Fruit fly (Drosophila melanogaster) whole organism, embryonic: ENCODE data around the gene Gr5a.
A peak's percentile ranks its signal among the peaks of the same experiment; 100 is the strongest.

ENCODE experiments used
- C15 ChIP-seq: fragments of 200-800 bp; sonication (Bioruptor generic); IDR thresholded peaks from 3 replicates; pipeline ENCODE4 v1.3.6; 2022; ENCODE audit warnings: missing biosample characterization, missing genetic modification characterization
- CG10267 ChIP-seq: fragments of 200-800 bp; sonication (Bioruptor generic); optimal IDR thresholded peaks from 2 replicates; lab custom pipeline; 2018; ENCODE audit warnings: missing biosample characterization, mild to moderate bottlenecking, missing genetic modification characterization, moderate library complexity
- CG10654 ChIP-seq: fragments of 200-800 bp; sonication (Bioruptor generic); optimal IDR thresholded peaks from 2 replicates; lab custom pipeline; 2016; ENCODE audit warnings: missing biosample characterization, missing genetic modification characterization
- CG10979 ChIP-seq: fragments of 200-800 bp; sonication (Bioruptor generic); optimal IDR thresholded peaks from 2 replicates; lab custom pipeline; 2018; ENCODE audit warnings: missing biosample characterization, mild to moderate bottlenecking, missing genetic modification characterization, moderate library complexity
- CG12104 ChIP-seq: fragments of 200-800 bp; sonication (Bioruptor generic); optimal IDR thresholded peaks from 3 replicates; lab custom pipeline; 2016; ENCODE audit warnings: missing biosample characterization, missing genetic modification characterization
- CG12299 ChIP-seq: fragments of 200-800 bp; sonication (Bioruptor generic); optimal IDR thresholded peaks from 2 replicates; lab custom pipeline; 2018; ENCODE audit warnings: missing biosample characterization, mild to moderate bottlenecking, missing genetic modification characterization
- CG14667 ChIP-seq: fragments of 200-800 bp; sonication (Bioruptor generic); IDR thresholded peaks from 2 replicates; pipeline ENCODE4 v1.3.6; 2022; ENCODE audit warnings: missing biosample characterization, missing genetic modification characterization
- CG14965 ChIP-seq: fragments of 200-800 bp; sonication (Bioruptor generic); optimal IDR thresholded peaks from 2 replicates; lab custom pipeline; 2016; ENCODE audit warnings: missing biosample characterization, missing genetic modification characterization, borderline replicate concordance
- CG15514 ChIP-seq: fragments of 200-800 bp; sonication (Bioruptor generic); optimal IDR thresholded peaks from 3 replicates; lab custom pipeline; 2017; ENCODE audit warnings: missing biosample characterization, missing genetic modification characterization, mild to moderate bottlenecking, moderate library complexity, missing genetic modification reagents
- CG17186 ChIP-seq: fragments of 200-800 bp; sonication (Bioruptor generic); optimal IDR thresholded peaks from 3 replicates; lab custom pipeline; 2017; ENCODE audit warnings: missing biosample characterization, missing genetic modification reagents, missing genetic modification characterization
- CG17385 ChIP-seq: fragments of 200-800 bp; sonication (Bioruptor generic); optimal IDR thresholded peaks from 3 replicates; lab custom pipeline; 2018; ENCODE audit warnings: missing biosample characterization, mild to moderate bottlenecking, missing genetic modification characterization
- CG18011 ChIP-seq: fragments of 200-800 bp; sonication (Bioruptor generic); optimal IDR thresholded peaks from 2 replicates; lab custom pipeline; 2017; ENCODE audit warnings: missing biosample characterization, missing genetic modification characterization, mild to moderate bottlenecking, moderate library complexity, missing genotype
- CG18619 ChIP-seq: fragments of 200-800 bp; sonication (Bioruptor generic); optimal IDR thresholded peaks from 3 replicates; lab custom pipeline; 2017; ENCODE audit warnings: missing biosample characterization, mild to moderate bottlenecking, missing genetic modification characterization
- CG2116 ChIP-seq: fragments of 200-800 bp; sonication (Bioruptor generic); optimal IDR thresholded peaks from 3 replicates; lab custom pipeline; 2018; ENCODE audit warnings: missing biosample characterization, mild to moderate bottlenecking, missing genetic modification characterization
- CG2199 ChIP-seq: fragments of 200-800 bp; sonication (Bioruptor generic); IDR thresholded peaks from 3 replicates; pipeline ENCODE4 v1.3.6; 2022; ENCODE audit warnings: missing biosample characterization, missing genetic modification characterization
- CG2202 ChIP-seq: fragments of 200-800 bp; sonication (Bioruptor generic); optimal IDR thresholded peaks from 2 replicates; lab custom pipeline; 2018; ENCODE audit warnings: missing biosample characterization, mild to moderate bottlenecking, missing genetic modification characterization
- CG6683 ChIP-seq: fragments of 200-800 bp; sonication (Bioruptor generic); optimal IDR thresholded peaks from 2 replicates; lab custom pipeline; 2017; ENCODE audit warnings: missing biosample characterization, mild to moderate bottlenecking, missing genetic modification characterization, missing genetic modification reagents
- CG7357 ChIP-seq: fragments of 200-800 bp; sonication (Bioruptor generic); IDR thresholded peaks from 3 replicates; pipeline ENCODE4 v1.3.6; 2022; ENCODE audit warnings: missing biosample characterization, missing genetic modification characterization
- CG7963 ChIP-seq: fragments of 200-800 bp; sonication (Bioruptor generic); IDR thresholded peaks from 3 replicates; pipeline ENCODE4 v1.3.6; 2022; ENCODE audit warnings: missing biosample characterization, missing genetic modification characterization; ENCODE audit not compliant: partially characterized antibody
- CG8478 ChIP-seq: fragments of >200 bp; optimal IDR thresholded peaks from 2 replicates; lab custom pipeline; 2018
- CG8924 ChIP-seq: fragments of 200-800 bp; optimal IDR thresholded peaks from 3 replicates; lab custom pipeline; 2019; ENCODE audit warnings: missing biosample characterization, mild to moderate bottlenecking, missing genetic modification characterization, moderate library complexity
- CG8944 ChIP-seq: fragments of 200-800 bp; sonication (Bioruptor generic); optimal IDR thresholded peaks from 3 replicates; lab custom pipeline; 2016; ENCODE audit warnings: missing biosample characterization, missing genetic modification characterization
- CG9727 ChIP-seq: fragments of 200-800 bp; sonication (Bioruptor generic); optimal IDR thresholded peaks from 3 replicates; lab custom pipeline; 2017; ENCODE audit warnings: missing biosample characterization, mild to moderate bottlenecking, missing genetic modification characterization
- CkIIα-i1 ChIP-seq: fragments of 200-800 bp; sonication (Bioruptor generic); IDR thresholded peaks from 2 replicates; pipeline ENCODE4 v1.3.6; 2022; ENCODE audit warnings: missing biosample characterization, missing genetic modification characterization
- CrebB ChIP-seq: fragments of 200-800 bp; sonication (Bioruptor generic); optimal IDR thresholded peaks from 3 replicates; lab custom pipeline; 2018; ENCODE audit warnings: missing biosample characterization, mild to moderate bottlenecking, missing genetic modification characterization
- Gug ChIP-seq: fragments of 200-800 bp; sonication (Bioruptor generic); IDR thresholded peaks from 4 replicates; pipeline ENCODE4 v1.3.6; 2022; ENCODE audit warnings: missing biosample characterization, missing genetic modification characterization
- Hand ChIP-seq: fragments of 200-800 bp; sonication (Bioruptor generic); optimal IDR thresholded peaks from 2 replicates; lab custom pipeline; 2017; ENCODE audit warnings: mild to moderate bottlenecking, missing biosample characterization, missing genetic modification reagents, missing genetic modification characterization
- Jarid2 ChIP-seq: fragments of 200-800 bp; sonication (Bioruptor generic); optimal IDR thresholded peaks from 3 replicates; lab custom pipeline; 2017; ENCODE audit warnings: mild to moderate bottlenecking, missing biosample characterization, missing genetic modification reagents, missing genetic modification characterization
- Lhr ChIP-seq: fragments of 200-800 bp; sonication (Bioruptor generic); optimal IDR thresholded peaks from 3 replicates; lab custom pipeline; 2017; ENCODE audit warnings: mild to moderate bottlenecking, missing biosample characterization, missing genetic modification reagents, missing genetic modification characterization
- Pdp1 ChIP-seq, 2 experiments: fragments of 200-800 bp; sonication (Bioruptor generic); optimal IDR thresholded peaks; 3 replicates each; lab custom pipeline; 2016; ENCODE audit warnings: missing biosample characterization in 2 of 2, missing genetic modification characterization in 2 of 2, mild to moderate bottlenecking in 1 of 2, moderate library complexity in 1 of 2
- Scr ChIP-seq: fragments of 200-800 bp; sonication (Bioruptor generic); IDR thresholded peaks from 2 replicates; pipeline ENCODE4 v1.3.6; 2022; ENCODE audit warnings: missing biosample characterization, missing genetic modification characterization; ENCODE audit not compliant: partially characterized antibody
- Taf1 ChIP-seq: fragments of 200-800 bp; sonication (Bioruptor generic); IDR thresholded peaks from 2 replicates; pipeline ENCODE4 v1.3.6; 2022; ENCODE audit warnings: missing biosample characterization, missing genetic modification characterization
- caup ChIP-seq: fragments of 200-800 bp; sonication (Bioruptor generic); optimal IDR thresholded peaks from 3 replicates; lab custom pipeline; 2017; ENCODE audit warnings: missing biosample characterization, mild to moderate bottlenecking, missing genetic modification characterization, moderate library complexity; ENCODE audit not compliant: severe bottlenecking
- da ChIP-seq: fragments of 200-800 bp; sonication (Bioruptor generic); optimal IDR thresholded peaks from 2 replicates; lab custom pipeline; 2016; ENCODE audit warnings: missing biosample characterization, missing genetic modification characterization
- dimm ChIP-seq: fragments of 200-800 bp; sonication (Bioruptor generic); IDR thresholded peaks from 2 replicates; pipeline ENCODE4 v1.3.6; 2022; ENCODE audit warnings: missing biosample characterization, missing genetic modification characterization
- gsb-n ChIP-seq: fragments of 200-800 bp; sonication (Bioruptor generic); optimal IDR thresholded peaks from 3 replicates; lab custom pipeline; 2018; ENCODE audit warnings: missing biosample characterization, mild to moderate bottlenecking, missing genetic modification characterization
- h ChIP-seq: fragments of >200 bp; optimal IDR thresholded peaks from 2 replicates; lab custom pipeline; 2017
- kah ChIP-seq: fragments of 200-800 bp; sonication (Bioruptor generic); optimal IDR thresholded peaks from 2 replicates; lab custom pipeline; 2018; ENCODE audit warnings: missing biosample characterization, mild to moderate bottlenecking, missing genetic modification characterization
- luna ChIP-seq: fragments of 200-800 bp; sonication (Bioruptor generic); optimal IDR thresholded peaks from 2 replicates; lab custom pipeline; 2016; ENCODE audit warnings: missing biosample characterization, missing genetic modification characterization
- otp ChIP-seq: fragments of 200-800 bp; sonication (Bioruptor generic); IDR thresholded peaks from 3 replicates; pipeline ENCODE4, ENCODE4 v1.3.6; 2022; ENCODE audit warnings: missing biosample characterization, missing genetic modification characterization
- pzg ChIP-seq: fragments of 200-800 bp; sonication (Bioruptor generic); optimal IDR thresholded peaks from 3 replicates; lab custom pipeline; 2018; ENCODE audit warnings: missing biosample characterization, mild to moderate bottlenecking, missing genetic modification characterization, moderate library complexity
- sc ChIP-seq, 3 experiments: fragments of >200 bp in 2 of 3; fragments of 200-800 bp in 1 of 3; sonication (Bioruptor generic) in 1 of 3; optimal IDR thresholded peaks; 2 replicates in 2 of 3; 3 replicates in 1 of 3; lab custom pipeline; 2017; ENCODE audit warnings: mild to moderate bottlenecking in 1 of 3, missing biosample characterization in 1 of 3, missing genetic modification characterization in 1 of 3, missing genetic modification reagents in 1 of 3
- schlank ChIP-seq: fragments of 200-800 bp; sonication (Bioruptor generic); optimal IDR thresholded peaks from 2 replicates; lab custom pipeline; 2018; ENCODE audit warnings: missing biosample characterization, mild to moderate bottlenecking, missing genetic modification characterization
- sens-2 ChIP-seq: fragments of 200-800 bp; sonication (Bioruptor generic); IDR thresholded peaks from 2 replicates; pipeline ENCODE4 v1.3.6; 2022; ENCODE audit warnings: missing biosample characterization, missing genetic modification characterization
- shn ChIP-seq: fragments of 200-800 bp; sonication (Bioruptor generic); optimal IDR thresholded peaks from 3 replicates; lab custom pipeline; 2016; ENCODE audit warnings: missing biosample characterization, missing genetic modification characterization
- sima ChIP-seq: fragments of 200-800 bp; sonication (Bioruptor generic); optimal IDR thresholded peaks from 2 replicates; lab custom pipeline; 2016; ENCODE audit warnings: missing biosample characterization, missing genetic modification characterization
- yki ChIP-seq: fragments of >200 bp; optimal IDR thresholded peaks from 3 replicates; lab custom pipeline; 2018
- zen2 ChIP-seq: fragments of 200-800 bp; sonication (Bioruptor generic); IDR thresholded peaks from 3 replicates; pipeline ENCODE4 v1.3.6; 2022; ENCODE audit warnings: missing biosample characterization, missing genetic modification characterization; ENCODE audit not compliant: partially characterized antibody
- zf30C ChIP-seq: fragments of 200-800 bp; sonication (Bioruptor generic); optimal IDR thresholded peaks from 3 replicates; lab custom pipeline; 2018; ENCODE audit warnings: missing biosample characterization, mild to moderate bottlenecking, missing genetic modification characterization

Gene Gr5a

DNA sequence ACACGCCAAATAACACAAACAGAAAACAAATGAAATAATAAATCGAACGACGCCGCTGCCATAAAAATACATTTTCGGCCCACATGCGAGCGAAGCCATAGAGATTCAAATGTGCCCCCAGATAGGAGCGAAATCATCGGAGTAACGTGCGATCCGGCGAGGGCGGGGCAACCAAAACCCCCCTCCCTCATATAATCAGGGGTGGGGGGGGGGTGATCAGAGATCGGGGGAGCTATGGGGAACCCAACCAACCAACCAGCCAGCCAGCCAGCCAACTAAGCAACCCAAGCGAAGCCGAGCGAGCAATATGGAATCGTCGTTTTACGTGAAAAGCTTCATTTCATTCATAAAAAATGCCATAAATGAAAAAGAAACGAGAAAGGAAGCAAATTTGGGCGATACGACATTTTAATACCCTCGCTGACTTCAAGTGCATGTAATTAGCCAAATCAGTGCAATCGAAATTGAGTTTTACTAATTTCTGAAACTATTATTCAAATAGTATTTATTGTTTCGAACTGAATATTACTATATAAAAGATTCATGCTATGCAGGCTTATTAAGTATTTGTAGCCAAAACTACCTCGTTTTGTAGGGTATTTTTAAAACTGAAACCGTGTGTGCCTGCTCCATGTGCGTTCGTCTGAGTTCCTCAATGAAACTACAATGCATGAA is 19.5 kb downstream of the Gr5a start (continued):
- TF ChIP-seq Gug, result peak; percentile 43; the same call in 3 of the 4 replicates
- TF ChIP-seq CG2202 (tag; lab: Kevin White, UChicago), result peak; percentile 39
- no peak for TF ChIP-seq Hand
- no peak for TF ChIP-seq CG14667 (GFP tag; lab: Robert Waterston, UW)
- TF ChIP-seq shn (GFP tag; lab: Kevin White, UChicago), result no peak
- TF ChIP-seq CG17385, result peak; percentile 45
- TF ChIP-seq CG8944 (GFP tag; lab: Kevin White, UChicago), result peak; percentile 22
- TF ChIP-seq gsb-n, result peak; percentile 49
- TF ChIP-seq Pdp1 (GFP tag; optimal IDR thresholded peaks at IDR 0.05; lab: Kevin White, UChicago), result peak; percentile 47 to 57
- TF ChIP-seq CG2199 (GFP tag; lab: Robert Waterston, UW), result 0 out of 3 replicates have a peak, but pooled peaks have one; percentile 36
- TF ChIP-seq yki (lab: Kevin White, UChicago), result no peak
- TF ChIP-seq dimm (GFP tag; lab: Robert Waterston, UW), result no peak
- 0 out of 3 replicates have a peak, but pooled peaks have one; percentile 19 for TF ChIP-seq C15 (GFP tag; lab: Robert Waterston, UW)
- TF ChIP-seq Taf1, result no peak
- peak; percentile 39 for TF ChIP-seq CG9727
- TF ChIP-seq CG14965 (GFP tag; lab: Kevin White, UChicago), result no peak
- TF ChIP-seq luna (GFP tag; lab: Kevin White, UChicago), result no peak
- no peak for TF ChIP-seq CG7963
- TF ChIP-seq CG15514 (GFP tag; lab: Kevin White, UChicago), result peak; percentile 21
- peak; percentile 4 for TF ChIP-seq CG6683
- peak; percentile 7 for TF ChIP-seq CG18011 (GFP tag; lab: Kevin White, UChicago)
- TF ChIP-seq CG12299, result no peak
- no peak for TF ChIP-seq CG12104 (GFP tag; lab: Kevin White, UChicago)
- peak; percentile 37 for TF ChIP-seq CrebB
- TF ChIP-seq schlank (tag; lab: Kevin White, UChicago), result no peak
- no peak for TF ChIP-seq CG17186 (GFP tag; lab: Kevin White, UChicago)
- TF ChIP-seq sens-2 (GFP tag; lab: Robert Waterston, UW), result no peak
- no peak for TF ChIP-seq h
- peak; percentile 51; the same call in 1 of the 3 replicates for TF ChIP-seq CG7357 (GFP tag; lab: Robert Waterston, UW)
- TF ChIP-seq CG8924 (tag; lab: Kevin White, UChicago), result peak; percentile 67
- no peak for TF ChIP-seq zen2
- no peak for TF ChIP-seq sima
- TF ChIP-seq caup (GFP tag; lab: Kevin White, UChicago), result peak; percentile 28
- peak; percentile 39; the same call in 1 of the 3 replicates for TF ChIP-seq otp
- no peak for TF ChIP-seq CkIIα-i1 (GFP tag; lab: Robert Waterston, UW)
- TF ChIP-seq CG10654 (GFP tag; lab: Kevin White, UChicago), result peak; percentile 25
- TF ChIP-seq pzg (GFP tag; lab: Kevin White, UChicago), result no peak
- TF ChIP-seq da (GFP tag; lab: Kevin White, UChicago), result no peak
- TF ChIP-seq CG10267 (tag; lab: Kevin White, UChicago), result peak; percentile 52
- peak; percentile 75 for TF ChIP-seq CG10979 (tag; lab: Kevin White, UChicago)
- TF ChIP-seq Jarid2 (GFP tag; lab: Kevin White, UChicago), result no peak
- peak; percentile 33 for TF ChIP-seq CG18619 (GFP tag; lab: Kevin White, UChicago)
- TF ChIP-seq CG2116 (GFP tag; lab: Kevin White, UChicago), result no peak
- no peak for TF ChIP-seq zf30C (GFP tag; lab: Kevin White, UChicago)
- TF ChIP-seq Lhr (GFP tag; lab: Kevin White, UChicago), result no peak
- TF ChIP-seq sc (optimal IDR thresholded peaks at IDR 0.05; lab: Kevin White, UChicago), result no peak
- peak; percentile 55 for TF ChIP-seq sc (GFP tag; optimal IDR thresholded peaks at IDR 0.05; lab: Kevin White, UChicago)
- TF ChIP-seq CG8478 (lab: Kevin White, UChicago), result no peak
- no peak for TF ChIP-seq kah (GFP tag; lab: Kevin White, UChicago)
- no peak for TF ChIP-seq Scr (GFP tag; lab: Robert Waterston, UW)
